Worm (Caenorhabditis elegans): ENCODE results near the gene B0361.11.

B0361.11 gene

DNA sequence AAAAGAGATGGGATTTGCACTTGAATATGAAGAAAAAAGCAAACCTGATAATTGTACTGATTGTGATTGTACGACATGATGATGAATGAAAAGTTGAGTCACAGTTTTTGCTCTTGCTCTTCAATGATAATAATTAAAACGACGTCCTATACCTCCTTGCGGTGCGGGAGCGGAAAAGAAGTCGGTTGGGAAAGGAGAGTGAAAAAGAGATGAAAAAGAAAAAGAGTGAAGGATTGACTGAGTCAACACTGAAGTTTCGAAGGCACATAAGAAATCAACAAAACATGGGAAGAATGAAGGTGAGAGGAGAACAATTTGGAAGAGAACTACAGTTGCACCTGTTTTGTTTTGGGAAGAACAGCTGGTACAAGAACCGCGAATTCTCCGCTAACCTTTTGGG lies 42.0 kb downstream of the B0361.11 start, which contains the start of gene F56C9.8:
F56C9.8 (minus strand) TSS at position 120 of the 400 bp plus-strand sequence.
- TF ChIP-seq lin-13 (GFP tag; optimal IDR thresholded peaks at IDR 0.05) = no peak
- TF ChIP-seq egl-27 (tag; optimal IDR thresholded peaks at IDR 0.05) = no peak
- TF ChIP-seq mdl-1 (tag; optimal IDR thresholded peaks at IDR 0.05) = no peak
- TF ChIP-seq ZK546.5 (tag; optimal IDR thresholded peaks at IDR 0.05) = no peak
- TF ChIP-seq nhr-129 (tag; optimal IDR thresholded peaks at IDR 0.05) = peak; percentile 9
- peak; percentile 70 for TF ChIP-seq fos-1 (tag; optimal IDR thresholded peaks at IDR 0.05)
- no peak for TF ChIP-seq unc-62 (GFP tag; optimal IDR thresholded peaks at IDR 0.05)
- no peak for TF ChIP-seq nhr-11 (tag; optimal IDR thresholded peaks at IDR 0.05)
- no peak for TF ChIP-seq nhr-21 (tag; optimal IDR thresholded peaks at IDR 0.05)

DNA sequence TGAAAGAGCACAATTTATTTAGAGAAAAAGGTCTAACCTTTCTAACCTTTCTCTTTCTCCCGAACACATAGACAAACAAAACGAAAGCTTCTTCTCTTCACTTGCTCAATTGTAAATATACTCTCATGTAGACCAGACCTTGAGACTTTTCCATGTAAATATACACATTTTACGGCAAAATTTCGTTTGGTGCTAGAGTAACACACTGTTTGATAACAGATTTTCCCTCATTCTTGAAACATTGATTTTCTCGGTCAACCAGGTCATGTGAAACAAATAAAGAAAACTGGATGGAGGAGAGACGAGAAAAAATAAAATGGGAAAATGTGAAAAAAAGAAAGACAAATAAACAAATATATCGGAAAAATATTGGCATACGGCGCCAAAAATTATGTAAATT lies 44.6 kb downstream of the B0361.11 start:
- TF ChIP-seq nhr-23 (tag; optimal IDR thresholded peaks at IDR 0.05) (no peak), fos-1 (tag; optimal IDR thresholded peaks at IDR 0.05) (peak; percentile 8), F13H6.1 (tag; optimal IDR thresholded peaks at IDR 0.05) (peak; percentile 66), blmp-1 (tag; optimal IDR thresholded peaks at IDR 0.05; ENCODE audit: insufficient read depth) (no peak), nhr-21 (tag; optimal IDR thresholded peaks at IDR 0.05) (no peak), nhr-77 (tag; optimal IDR thresholded peaks at IDR 0.05) (no peak), mdl-1 (tag; optimal IDR thresholded peaks at IDR 0.05) (no peak), ztf-1 (GFP tag; conservative IDR thresholded peaks at IDR 0.05) (no peak), unc-39 (tag; optimal IDR thresholded peaks at IDR 0.05) (no peak), nhr-12 (tag; optimal IDR thresholded peaks at IDR 0.05) (no peak), R02D3.7 (tag; optimal IDR thresholded peaks at IDR 0.05) (no peak), sem-4 (tag; optimal IDR thresholded peaks at IDR 0.05) (no peak), ceh-16 (tag; optimal IDR thresholded peaks at IDR 0.05) (no peak), egl-27 (tag; optimal IDR thresholded peaks at IDR 0.05) (no peak), nhr-11 (tag; optimal IDR thresholded peaks at IDR 0.05) (no peak), mab-5 (tag; optimal IDR thresholded peaks at IDR 0.05) (no peak), unc-55 (GFP tag; optimal IDR thresholded peaks at IDR 0.05) (no peak), sma-3 (GFP tag; optimal IDR thresholded peaks at IDR 0.05) (no peak), nhr-25 (tag; optimal IDR thresholded peaks at IDR 0.05) (no peak), zag-1 (tag; optimal IDR thresholded peaks at IDR 0.05) (no peak), lin-11 (tag; optimal IDR thresholded peaks at IDR 0.05) (no peak), lin-39 (tag; optimal IDR thresholded peaks at IDR 0.05) (no peak), crh-2 (tag; optimal IDR thresholded peaks at IDR 0.05) (peak; percentile 11), nhr-10 (tag; optimal IDR thresholded peaks at IDR 0.05) (no peak), mbf-1 (tag; optimal IDR thresholded peaks at IDR 0.05) (no peak), nhr-237 (tag; optimal IDR thresholded peaks at IDR 0.05) (no peak), ztf-4 (tag; optimal IDR thresholded peaks at IDR 0.05) (no peak), nhr-6 (tag; optimal IDR thresholded peaks at IDR 0.05) (no peak), C34F6.9 (tag; optimal IDR thresholded peaks at IDR 0.05) (no peak), nhr-129 (tag; optimal IDR thresholded peaks at IDR 0.05) (peak; percentile 41), sma-9 (GFP tag; optimal IDR thresholded peaks at IDR 0.05) (peak; percentile 35), sma-9 (tag; optimal IDR thresholded peaks at IDR 0.05) (no peak)

DNA sequence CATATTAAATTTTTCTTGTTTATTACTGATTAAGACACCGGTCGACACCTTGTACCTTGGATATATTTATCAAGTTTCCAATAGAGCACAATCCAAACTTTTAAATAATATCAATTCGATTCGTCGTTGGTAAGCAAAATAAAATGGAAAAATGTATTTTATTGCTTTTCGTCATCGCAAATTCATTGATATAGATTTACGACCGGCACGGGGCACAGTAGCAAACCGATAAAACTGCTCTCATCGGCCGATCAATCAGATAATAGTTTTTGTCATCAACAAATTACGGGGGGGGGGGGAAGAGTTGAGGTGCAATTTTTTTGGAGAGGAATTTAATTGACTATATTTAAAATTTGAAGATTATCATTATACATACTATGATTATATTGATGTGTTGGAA lies 45.9 kb downstream of the B0361.11 start:
- TF ChIP-seq R02D3.7 (tag; optimal IDR thresholded peaks at IDR 0.05) (no peak), fos-1 (tag; optimal IDR thresholded peaks at IDR 0.05) (peak; percentile 57)

DNA sequence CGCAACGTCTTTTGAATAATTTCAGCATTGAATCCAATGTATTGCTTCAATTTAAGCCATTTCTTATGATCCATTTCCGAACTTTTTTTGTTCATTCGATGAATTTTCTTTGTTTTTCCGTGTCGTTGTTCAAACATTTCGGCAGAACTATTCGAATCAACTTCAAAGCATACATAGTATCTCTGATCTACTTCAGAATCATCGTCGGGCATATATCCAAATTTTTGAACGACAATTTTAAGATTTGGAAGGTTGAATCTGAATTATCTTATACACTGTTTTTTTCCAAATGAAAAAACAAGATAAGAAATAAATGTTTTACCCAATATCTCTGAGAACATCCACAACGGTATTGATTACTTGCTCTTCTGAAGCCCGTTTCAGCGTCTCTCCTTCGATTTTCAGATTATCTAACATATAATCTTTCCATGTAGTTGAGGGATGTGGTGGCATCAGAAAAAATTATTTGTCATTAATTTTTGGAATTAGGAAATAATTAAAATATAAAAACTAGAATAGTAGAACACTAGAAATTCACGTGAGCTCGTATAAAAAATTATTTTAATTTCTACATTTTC lies 51.8 kb downstream of the B0361.11 start, which contains the start of gene lab-2:
lab-2 (minus strand) TSS at position 453 of the 578 bp plus-strand sequence.
- TF ChIP-seq ama-1 (optimal IDR thresholded peaks at IDR 0.05) = peak; percentile 36
- peak in 1 of 2 experiments; percentile 29 for TF ChIP-seq lsy-2 (tag; optimal IDR thresholded peaks at IDR 0.05)
- TF ChIP-seq nhr-21 (tag; optimal IDR thresholded peaks at IDR 0.05) = peak; percentile 30
- TF ChIP-seq ztf-11 (tag; optimal IDR thresholded peaks at IDR 0.05) = no peak
- peak; percentile 26 for TF ChIP-seq crh-2 (tag; optimal IDR thresholded peaks at IDR 0.05)
- TF ChIP-seq snpc-4 (tag; optimal IDR thresholded peaks at IDR 0.05) = no peak
- TF ChIP-seq nhr-25 (tag; optimal IDR thresholded peaks at IDR 0.05) = peak; percentile 48
- no peak for TF ChIP-seq ceh-82 (tag; optimal IDR thresholded peaks at IDR 0.05)
